Worm (Caenorhabditis elegans): ENCODE results near the gene Y47D7A.3.

Gene Y47D7A.3

ce11 chrV:4422127-4422526 lies 11.4 kb downstream of the Y47D7A.3 start, which contains the start of gene skr-7:
skr-7 (plus strand) TSS chrV:4422427.
- TF ChIP-seq aly-2 (tag; optimal IDR thresholded peaks at IDR 0.05), result no peak
- TF ChIP-seq nhr-25 (tag; optimal IDR thresholded peaks at IDR 0.05), result no peak
- no peak for TF ChIP-seq nhr-28 (tag; optimal IDR thresholded peaks at IDR 0.05)
- TF ChIP-seq nhr-12 (tag; optimal IDR thresholded peaks at IDR 0.05), result no peak
- TF ChIP-seq zag-1 (tag; optimal IDR thresholded peaks at IDR 0.05), result no peak
- TF ChIP-seq fkh-10 (GFP tag; optimal IDR thresholded peaks at IDR 0.05), result no peak
- TF ChIP-seq jun-1 (tag; optimal IDR thresholded peaks at IDR 0.05), result no peak
- no peak for TF ChIP-seq lin-39 (tag; optimal IDR thresholded peaks at IDR 0.05)
- no peak for TF ChIP-seq ama-1 (optimal IDR thresholded peaks at IDR 0.05)
- TF ChIP-seq nhr-11 (tag; optimal IDR thresholded peaks at IDR 0.05), result no peak
- TF ChIP-seq elt-2 (tag; optimal IDR thresholded peaks at IDR 0.05), result no peak
- TF ChIP-seq ceh-9 (tag; optimal IDR thresholded peaks at IDR 0.05), result no peak
- no peak for TF ChIP-seq tbx-2 (tag; optimal IDR thresholded peaks at IDR 0.05)
- TF ChIP-seq hmg-11 (tag; optimal IDR thresholded peaks at IDR 0.05), result no peak
- TF ChIP-seq elt-3 (tag; optimal IDR thresholded peaks at IDR 0.05), result no peak
- TF ChIP-seq eor-1 (tag; optimal IDR thresholded peaks at IDR 0.05), result no peak
- no peak for TF ChIP-seq fos-1 (tag; optimal IDR thresholded peaks at IDR 0.05)
- TF ChIP-seq egl-27 (tag; optimal IDR thresholded peaks at IDR 0.05), result no peak
- TF ChIP-seq pqm-1 (tag; optimal IDR thresholded peaks at IDR 0.05), result no peak
- TF ChIP-seq ceh-28 (tag; optimal IDR thresholded peaks at IDR 0.05), result no peak

ce11 chrV:4423087-4423486 lies 12.3 kb downstream of the Y47D7A.3 start:
- TF ChIP-seq elt-3 (tag; optimal IDR thresholded peaks at IDR 0.05) (no peak), mdl-1 (tag; optimal IDR thresholded peaks at IDR 0.05) (no peak), hmg-11 (tag; optimal IDR thresholded peaks at IDR 0.05) (no peak), egl-27 (tag; optimal IDR thresholded peaks at IDR 0.05) (no peak), egl-5 (tag; optimal IDR thresholded peaks at IDR 0.05) (no peak), fos-1 (tag; optimal IDR thresholded peaks at IDR 0.05) (no peak)

- TF ChIP-seq ceh-28 (tag; optimal IDR thresholded peaks at IDR 0.05) (no peak), skn-1 (tag; optimal IDR thresholded peaks at IDR 0.05) (no peak), nfya-1 (tag; optimal IDR thresholded peaks at IDR 0.05; ENCODE audit: insufficient read depth) (no peak), nhr-237 (tag; optimal IDR thresholded peaks at IDR 0.05) (no peak), lin-15B (tag; optimal IDR thresholded peaks at IDR 0.05) (no peak), elt-1 (tag; optimal IDR thresholded peaks at IDR 0.05) (no peak), pha-4 (tag; optimal IDR thresholded peaks at IDR 0.05) (no peak), snpc-4 (tag; optimal IDR thresholded peaks at IDR 0.05) (no peak)
Observed at ce11 chrV:4423860-4424401, 13.2 kb downstream of the Y47D7A.3 start, which contains the start of the genes Y47D7A.9 and Y47D7A.19. Y47D7A.9 (minus strand) TSS chrV:4423960. Y47D7A.19 (plus strand) TSS chrV:4424351.

ce11 chrV:4428202-4428601 lies 17.5 kb downstream of the Y47D7A.3 start, which contains the start of gene Y47D7A.11:
Y47D7A.11 (minus strand) TSS chrV:4428302.
- TF ChIP-seq nhr-67 (tag; optimal IDR thresholded peaks at IDR 0.05), result no peak
- no peak for TF ChIP-seq ama-1 (optimal IDR thresholded peaks at IDR 0.05)
- TF ChIP-seq egl-5 (tag; optimal IDR thresholded peaks at IDR 0.05), result no peak
- no peak for TF ChIP-seq hmg-11 (tag; optimal IDR thresholded peaks at IDR 0.05)
- no peak for TF ChIP-seq elt-3 (tag; optimal IDR thresholded peaks at IDR 0.05)
- TF ChIP-seq zag-1 (tag; optimal IDR thresholded peaks at IDR 0.05), result no peak
- no peak for TF ChIP-seq egl-27 (tag; optimal IDR thresholded peaks at IDR 0.05)
- no peak for TF ChIP-seq ZK546.5 (tag; optimal IDR thresholded peaks at IDR 0.05)
- TF ChIP-seq mml-1 (tag; optimal IDR thresholded peaks at IDR 0.05), result no peak
- no peak for TF ChIP-seq nhr-23 (tag; optimal IDR thresholded peaks at IDR 0.05)
- no peak for TF ChIP-seq nhr-11 (tag; optimal IDR thresholded peaks at IDR 0.05)
- no peak for TF ChIP-seq skn-1 (tag; optimal IDR thresholded peaks at IDR 0.05)
- TF ChIP-seq elt-2 (tag; optimal IDR thresholded peaks at IDR 0.05), result no peak
- no peak for TF ChIP-seq lin-39 (tag; optimal IDR thresholded peaks at IDR 0.05)
- no peak for TF ChIP-seq R02D3.7 (tag; optimal IDR thresholded peaks at IDR 0.05)
- TF ChIP-seq daf-12 (tag; optimal IDR thresholded peaks at IDR 0.05), result no peak
- TF ChIP-seq ceh-28 (tag; optimal IDR thresholded peaks at IDR 0.05), result no peak
- no peak for TF ChIP-seq aly-2 (tag; optimal IDR thresholded peaks at IDR 0.05)

ce11 chrV:4429576-4429975 lies 18.8 kb downstream of the Y47D7A.3 start, which contains the start of gene Y47D7A.12:
Y47D7A.12 (minus strand) TSS chrV:4429676.
- TF ChIP-seq nhr-77 (tag; optimal IDR thresholded peaks at IDR 0.05) (no peak), lin-39 (tag; optimal IDR thresholded peaks at IDR 0.05) (no peak), skn-1 (tag; optimal IDR thresholded peaks at IDR 0.05) (no peak), jun-1 (tag; optimal IDR thresholded peaks at IDR 0.05) (no peak), R02D3.7 (tag; optimal IDR thresholded peaks at IDR 0.05) (no peak), ztf-11 (tag; optimal IDR thresholded peaks at IDR 0.05) (no peak), unc-62 (GFP tag; optimal IDR thresholded peaks at IDR 0.05) (no peak), nhr-28 (tag; optimal IDR thresholded peaks at IDR 0.05) (no peak), lin-15B (tag; optimal IDR thresholded peaks at IDR 0.05) (no peak), nhr-67 (tag; optimal IDR thresholded peaks at IDR 0.05) (no peak), fos-1 (tag; optimal IDR thresholded peaks at IDR 0.05) (no peak), egl-27 (tag; optimal IDR thresholded peaks at IDR 0.05) (no peak), elt-3 (tag; optimal IDR thresholded peaks at IDR 0.05) (no peak), mml-1 (tag; optimal IDR thresholded peaks at IDR 0.05) (no peak), snpc-4 (tag; optimal IDR thresholded peaks at IDR 0.05) (no peak), pqm-1 (tag; optimal IDR thresholded peaks at IDR 0.05) (no peak), nhr-12 (tag; optimal IDR thresholded peaks at IDR 0.05) (no peak), hmg-11 (tag; optimal IDR thresholded peaks at IDR 0.05) (no peak), ztf-4 (tag; optimal IDR thresholded peaks at IDR 0.05) (no peak)

All from whole organism, L3 larva.